Fruit fly (Drosophila melanogaster) whole organism, embryonic: ENCODE results near the gene Mul1.
A peak's percentile ranks its signal among the peaks of the same experiment; 100 is the strongest.

Experiments used
- BEAF-32 ChIP-seq: fragments of 200-800 bp; sonication (Bioruptor generic); optimal IDR thresholded peaks from 3 replicates; lab custom pipeline; 2017; ENCODE audit warnings: missing biosample characterization, missing genetic modification characterization, mild to moderate bottlenecking, moderate library complexity, missing genetic modification reagents
- CG10959 ChIP-seq: fragments of 200-800 bp; sonication (Bioruptor generic); IDR thresholded peaks from 2 replicates; pipeline ENCODE4 v1.3.6; 2022; ENCODE audit warnings: missing biosample characterization, missing genetic modification characterization
- CG11093 ChIP-seq: fragments of 200-800 bp; sonication (Bioruptor generic); IDR thresholded peaks from 3 replicates; pipeline ENCODE4 v1.3.6; 2022; ENCODE audit warnings: missing biosample characterization, missing genetic modification characterization
- CG12219 ChIP-seq: fragments of 200-800 bp; sonication (Bioruptor generic); optimal IDR thresholded peaks from 3 replicates; lab custom pipeline; 2018; ENCODE audit warnings: missing biosample characterization, mild to moderate bottlenecking, missing genetic modification characterization
- CG12299 ChIP-seq: fragments of 200-800 bp; sonication (Bioruptor generic); optimal IDR thresholded peaks from 2 replicates; lab custom pipeline; 2018; ENCODE audit warnings: missing biosample characterization, mild to moderate bottlenecking, missing genetic modification characterization
- CG14441 ChIP-seq: fragments of 200-800 bp; sonication (Bioruptor generic); IDR thresholded peaks from 2 replicates; pipeline ENCODE4 v1.3.6; 2022; ENCODE audit warnings: missing biosample characterization, missing genetic modification characterization
- CG15269 ChIP-seq: fragments of 200-800 bp; sonication (Bioruptor generic); optimal IDR thresholded peaks from 2 replicates; lab custom pipeline; 2018; ENCODE audit warnings: missing biosample characterization, mild to moderate bottlenecking, missing genetic modification characterization, moderate library complexity
- CG15514 ChIP-seq: fragments of 200-800 bp; sonication (Bioruptor generic); optimal IDR thresholded peaks from 3 replicates; lab custom pipeline; 2017; ENCODE audit warnings: missing biosample characterization, missing genetic modification characterization, mild to moderate bottlenecking, moderate library complexity, missing genetic modification reagents
- CG1603 ChIP-seq: fragments of 200-800 bp; sonication (Bioruptor generic); optimal IDR thresholded peaks from 2 replicates; lab custom pipeline; 2019; ENCODE audit warnings: missing biosample characterization, mild to moderate bottlenecking, missing genetic modification characterization, moderate library complexity
- CG16815 ChIP-seq: fragments of 200-800 bp; sonication (Bioruptor generic); optimal IDR thresholded peaks from 3 replicates; lab custom pipeline; 2017; ENCODE audit warnings: missing biosample characterization, mild to moderate bottlenecking, missing genetic modification characterization
- CG18476 ChIP-seq: fragments of 200-800 bp; sonication (Bioruptor generic); optimal IDR thresholded peaks from 2 replicates; lab custom pipeline; 2016; ENCODE audit warnings: missing biosample characterization, mild to moderate bottlenecking, missing genetic modification characterization
- CG2129 ChIP-seq: fragments of 200-800 bp; sonication (Bioruptor generic); IDR thresholded peaks from 2 replicates; pipeline ENCODE4 v1.3.6; 2022; ENCODE audit warnings: missing biosample characterization, missing genetic modification characterization; ENCODE audit not compliant: partially characterized antibody
- CG2712 ChIP-seq: fragments of 200-800 bp; optimal IDR thresholded peaks from 3 replicates; lab custom pipeline; 2019; ENCODE audit warnings: missing biosample characterization, mild to moderate bottlenecking, missing genetic modification characterization, moderate library complexity
- CG34422 ChIP-seq: fragments of 200-800 bp; sonication (Bioruptor generic); IDR thresholded peaks from 3 replicates; pipeline ENCODE4 v1.3.6; 2022; ENCODE audit warnings: missing biosample characterization, missing genetic modification characterization
- CG4707 ChIP-seq: fragments of 200-800 bp; sonication (Bioruptor generic); optimal IDR thresholded peaks from 2 replicates; lab custom pipeline; 2018; ENCODE audit warnings: missing biosample characterization, mild to moderate bottlenecking, missing genetic modification characterization, moderate library complexity
- CG4820 ChIP-seq: fragments of 200-800 bp; sonication (Bioruptor generic); optimal IDR thresholded peaks from 3 replicates; lab custom pipeline; 2016; ENCODE audit warnings: missing biosample characterization, missing genetic modification characterization
- CG6272 ChIP-seq: fragments of 200-800 bp; sonication (Bioruptor generic); IDR thresholded peaks from 2 replicates; pipeline ENCODE4 v1.3.6; 2022; ENCODE audit warnings: missing biosample characterization, missing genetic modification characterization
- CG8290 ChIP-seq, 3 experiments: fragments of 200-800 bp; sonication (Bioruptor generic); optimal IDR thresholded peaks; 2 replicates each; lab custom pipeline; 2016 to 2019; ENCODE audit warnings: missing biosample characterization in 3 of 3, missing genetic modification characterization in 3 of 3, mild to moderate bottlenecking in 2 of 3, moderate library complexity in 1 of 3
- CG8944 ChIP-seq: fragments of 200-800 bp; sonication (Bioruptor generic); optimal IDR thresholded peaks from 3 replicates; lab custom pipeline; 2016; ENCODE audit warnings: missing biosample characterization, missing genetic modification characterization
- CG9437 ChIP-seq: fragments of 200-800 bp; sonication (Bioruptor generic); optimal IDR thresholded peaks from 2 replicates; lab custom pipeline; 2018; ENCODE audit warnings: missing biosample characterization, mild to moderate bottlenecking, missing genetic modification characterization
- D19A ChIP-seq: fragments of 200-800 bp; optimal IDR thresholded peaks from 3 replicates; lab custom pipeline; 2019; ENCODE audit warnings: missing biosample characterization, mild to moderate bottlenecking, missing genetic modification characterization, moderate library complexity
- Doc3 ChIP-seq: fragments of 200-800 bp; sonication (Bioruptor generic); IDR thresholded peaks from 3 replicates; pipeline ENCODE4 v1.3.6; 2022; ENCODE audit warnings: missing biosample characterization, missing genetic modification characterization; ENCODE audit not compliant: partially characterized antibody
- Dref ChIP-seq: fragments of 200-800 bp; sonication (Bioruptor generic); IDR thresholded peaks from 2 replicates; pipeline ENCODE4 v1.3.6; 2022; ENCODE audit warnings: missing biosample characterization, missing genetic modification characterization
- Fer3 ChIP-seq: fragments of 200-800 bp; sonication (Bioruptor generic); optimal IDR thresholded peaks from 2 replicates; lab custom pipeline; 2018; ENCODE audit warnings: missing biosample characterization, mild to moderate bottlenecking, missing genetic modification characterization, moderate library complexity
- Hr78 ChIP-seq, 2 experiments: fragments of 200-800 bp in 1 of 2; fragments of >200 bp in 1 of 2; sonication (Bioruptor generic) in 1 of 2; optimal IDR thresholded peaks; 2 replicates each; lab custom pipeline; 2017 to 2019; ENCODE audit warnings: missing biosample characterization in 2 of 2, missing genetic modification characterization in 2 of 2, mild to moderate bottlenecking in 1 of 2, moderate library complexity in 1 of 2
- NK7.1 ChIP-seq: fragments of 200-800 bp; sonication (Bioruptor generic); optimal IDR thresholded peaks from 3 replicates; lab custom pipeline; 2016; ENCODE audit warnings: missing biosample characterization, missing genetic modification characterization
- Pdp1 ChIP-seq, 2 experiments: fragments of 200-800 bp; sonication (Bioruptor generic); optimal IDR thresholded peaks; 3 replicates each; lab custom pipeline; 2016; ENCODE audit warnings: missing biosample characterization in 2 of 2, missing genetic modification characterization in 2 of 2, mild to moderate bottlenecking in 1 of 2, moderate library complexity in 1 of 2
- Stat92E ChIP-seq, 3 experiments: fragments of >200 bp in 2 of 3; fragments of 200-800 bp in 1 of 3; sonication (Bioruptor generic) in 1 of 3; optimal IDR thresholded peaks; 2 replicates each; lab custom pipeline; 2017 to 2019; ENCODE audit warnings: missing biosample characterization in 3 of 3, missing genetic modification characterization in 3 of 3, mild to moderate bottlenecking in 1 of 3, moderate library complexity in 1 of 3
- Trl ChIP-seq, 3 experiments: fragments of >200 bp in 2 of 3; fragments of 200-800 bp in 1 of 3; sonication (Bioruptor generic) in 1 of 3; optimal IDR thresholded peaks; 2 replicates in 1 of 3; 3 replicates in 2 of 3; lab custom pipeline; 2016 to 2017; ENCODE audit warnings: missing biosample characterization in 1 of 3, missing genetic modification characterization in 1 of 3
- bbx ChIP-seq: fragments of 200-800 bp; sonication (Bioruptor generic); IDR thresholded peaks from 2 replicates; pipeline ENCODE4 v1.3.6; 2022; ENCODE audit warnings: missing biosample characterization, missing genetic modification characterization; ENCODE audit not compliant: partially characterized antibody
- btn ChIP-seq: fragments of 200-800 bp; sonication (Bioruptor generic); optimal IDR thresholded peaks from 2 replicates; lab custom pipeline; 2016; ENCODE audit warnings: missing biosample characterization, missing genetic modification characterization
- en ChIP-seq: fragments of 200-800 bp; sonication (Bioruptor generic); optimal IDR thresholded peaks from 2 replicates; lab custom pipeline; 2016; ENCODE audit warnings: missing biosample characterization, missing genetic modification characterization
- fd3F ChIP-seq: fragments of 200-800 bp; sonication (Bioruptor generic); optimal IDR thresholded peaks from 2 replicates; lab custom pipeline; 2018; ENCODE audit warnings: missing biosample characterization, mild to moderate bottlenecking, missing genetic modification characterization, moderate library complexity
- hb ChIP-seq: fragments of 200-800 bp; sonication (Bioruptor generic); IDR thresholded peaks from 3 replicates; pipeline ENCODE4 v1.3.6; 2022; ENCODE audit warnings: missing biosample characterization, missing genetic modification characterization; ENCODE audit not compliant: partially characterized antibody
- hkb ChIP-seq, 2 experiments: fragments of 200-800 bp in 1 of 2; fragments of >200 bp in 1 of 2; sonication (Bioruptor generic) in 1 of 2; IDR thresholded peaks in 1 of 2; optimal IDR thresholded peaks in 1 of 2; 2 replicates each; pipeline versions ENCODE4 v1.3.6 to Lab custom; 2017 to 2022; ENCODE audit warnings: missing biosample characterization in 1 of 2, missing genetic modification characterization in 1 of 2
- jing ChIP-seq: fragments of 200-800 bp; sonication (Bioruptor generic); optimal IDR thresholded peaks from 2 replicates; lab custom pipeline; 2018; ENCODE audit warnings: missing biosample characterization, mild to moderate bottlenecking, missing genetic modification characterization
- klu ChIP-seq: fragments of 200-800 bp; sonication (Bioruptor generic); IDR thresholded peaks from 2 replicates; pipeline ENCODE4 v1.3.6; 2022; ENCODE audit warnings: missing biosample characterization, missing genetic modification characterization
- lbe ChIP-seq: fragments of 200-800 bp; sonication (Bioruptor generic); optimal IDR thresholded peaks from 2 replicates; lab custom pipeline; 2016; ENCODE audit warnings: missing biosample characterization, mild to moderate bottlenecking, missing genetic modification characterization
- otp ChIP-seq: fragments of 200-800 bp; sonication (Bioruptor generic); IDR thresholded peaks from 3 replicates; pipeline ENCODE4, ENCODE4 v1.3.6; 2022; ENCODE audit warnings: missing biosample characterization, missing genetic modification characterization
- pan ChIP-seq, 4 experiments: fragments of >200 bp in 3 of 4; fragments of 200-800 bp in 1 of 4; sonication (Bioruptor generic) in 1 of 4; optimal IDR thresholded peaks in 3 of 4; IDR thresholded peaks in 1 of 4; 2 replicates each; pipeline versions ENCODE4 v1.3.6 to Lab custom; 2017 to 2022; ENCODE audit warnings: missing biosample characterization in 2 of 4, missing genetic modification characterization in 2 of 4, mixed read lengths in 1 of 4
- pita ChIP-seq: fragments of 200-800 bp; sonication (Bioruptor generic); optimal IDR thresholded peaks from 2 replicates; lab custom pipeline; 2017; ENCODE audit warnings: missing biosample characterization, mild to moderate bottlenecking, missing genetic modification characterization
- shn ChIP-seq: fragments of 200-800 bp; sonication (Bioruptor generic); optimal IDR thresholded peaks from 3 replicates; lab custom pipeline; 2016; ENCODE audit warnings: missing biosample characterization, missing genetic modification characterization
- sima ChIP-seq: fragments of 200-800 bp; sonication (Bioruptor generic); optimal IDR thresholded peaks from 2 replicates; lab custom pipeline; 2016; ENCODE audit warnings: missing biosample characterization, missing genetic modification characterization
- sisA ChIP-seq: fragments of 200-800 bp; sonication (Bioruptor generic); IDR thresholded peaks from 2 replicates; pipeline ENCODE4 v1.3.6; 2022; ENCODE audit warnings: missing biosample characterization, missing genetic modification characterization
- slp2 ChIP-seq: fragments of 200-800 bp; sonication (Bioruptor generic); optimal IDR thresholded peaks from 2 replicates; lab custom pipeline; 2016; ENCODE audit warnings: missing biosample characterization, missing genetic modification characterization
- zfh1 ChIP-seq: fragments of 200-800 bp; sonication (Bioruptor generic); IDR thresholded peaks from 3 replicates; pipeline ENCODE4 v1.3.6; 2022; ENCODE audit warnings: missing biosample characterization, missing genetic modification characterization

Gene Mul1

dm6 chr3L:4040247-4040925, 19.1 kb downstream of the Mul1 start, which contains the start of the genes CG11593 and Rcd5 (continued):
- TF ChIP-seq BEAF-32: peak; percentile 44
- TF ChIP-seq btn (GFP tag; lab: Kevin White, UChicago): no peak
- no peak for TF ChIP-seq CG18476
- peak; percentile 63 for TF ChIP-seq fd3F (GFP tag; lab: Kevin White, UChicago)
- no peak for TF ChIP-seq pita (GFP tag; lab: Kevin White, UChicago)
- TF ChIP-seq hkb (optimal IDR thresholded peaks at IDR 0.05; lab: Kevin White, UChicago): peak; percentile 88
- TF ChIP-seq hkb (GFP tag; IDR thresholded peaks at IDR 0.05; lab: Robert Waterston, UW): peak; percentile 47
- TF ChIP-seq bbx (GFP tag; lab: Robert Waterston, UW): no peak
- TF ChIP-seq Dref (GFP tag; lab: Robert Waterston, UW): 0 out of 2 replicates have a peak, but pooled peaks have one; percentile 31
- peak; percentile 88 for TF ChIP-seq sisA (GFP tag; lab: Robert Waterston, UW)
- TF ChIP-seq sima (GFP tag; lab: Kevin White, UChicago): no peak
- no peak for TF ChIP-seq jing
- TF ChIP-seq CG10959 (GFP tag; lab: Robert Waterston, UW): no peak
- TF ChIP-seq Fer3 (tag; lab: Kevin White, UChicago): no peak
- no peak for TF ChIP-seq CG4707 (GFP tag; lab: Kevin White, UChicago)
- TF ChIP-seq CG16815 (GFP tag; lab: Kevin White, UChicago): peak; percentile 48
- no peak for TF ChIP-seq D19A (tag; lab: Kevin White, UChicago)
- TF ChIP-seq slp2: peak; percentile 9
- TF ChIP-seq zfh1 (GFP tag; lab: Robert Waterston, UW): peak; percentile 82; the same call in 2 of the 3 replicates
- no peak for TF ChIP-seq en (GFP tag; lab: Kevin White, UChicago)
- TF ChIP-seq Stat92E (GFP tag; optimal IDR thresholded peaks at IDR 0.05; lab: Kevin White, UChicago): no peak
- no peak for TF ChIP-seq pan (optimal IDR thresholded peaks at IDR 0.05; lab: Kevin White, UChicago)
- peak in 1 of 2 experiments; percentile 81 for TF ChIP-seq pan (GFP tag; optimal IDR thresholded peaks at IDR 0.05 in 1 of 2, IDR thresholded peaks at IDR 0.05 in 1 of 2)
- no peak for TF ChIP-seq CG2129
- no peak for TF ChIP-seq Hr78 (GFP tag; optimal IDR thresholded peaks at IDR 0.05; lab: Kevin White, UChicago)
- TF ChIP-seq CG15514 (GFP tag; lab: Kevin White, UChicago): peak; percentile 70
- peak; percentile 59 for TF ChIP-seq CG8290 (GFP tag; optimal IDR thresholded peaks at IDR 0.05; lab: Kevin White, UChicago)
- TF ChIP-seq CG8290 (tag; optimal IDR thresholded peaks at IDR 0.05; lab: Kevin White, UChicago): no peak
- no peak for TF ChIP-seq CG12219
- TF ChIP-seq CG8944 (GFP tag; lab: Kevin White, UChicago): peak; percentile 6
- peak; percentile 91 for TF ChIP-seq CG34422 (GFP tag; lab: Robert Waterston, UW)
- TF ChIP-seq Trl (optimal IDR thresholded peaks at IDR 0.05; lab: Kevin White, UChicago): no peak
- TF ChIP-seq Trl (GFP tag; optimal IDR thresholded peaks at IDR 0.05; lab: Kevin White, UChicago): peak; percentile 22
- TF ChIP-seq NK7.1 (GFP tag; lab: Kevin White, UChicago): no peak
- TF ChIP-seq CG2712: no peak
- peak; percentile 36 to 50 for TF ChIP-seq Pdp1 (GFP tag; optimal IDR thresholded peaks at IDR 0.05; lab: Kevin White, UChicago)
- no peak for TF ChIP-seq Doc3 (GFP tag; lab: Robert Waterston, UW)
- no peak for TF ChIP-seq CG15269
- TF ChIP-seq CG11093 (GFP tag; lab: Robert Waterston, UW): peak; percentile 78; the same call in 2 of the 3 replicates
- peak; percentile 54; the same call in 1 of the 2 replicates for TF ChIP-seq klu
- TF ChIP-seq CG6272 (GFP tag; lab: Robert Waterston, UW): peak; percentile 90
- no peak for TF ChIP-seq hb
- TF ChIP-seq CG1603: no peak
- no peak for TF ChIP-seq lbe (GFP tag; lab: Kevin White, UChicago)
- no peak for TF ChIP-seq CG12299 (tag; lab: Kevin White, UChicago)
- peak; percentile 85 for TF ChIP-seq CG14441
- TF ChIP-seq otp (GFP tag; lab: Robert Waterston, UW): no peak
- no peak for TF ChIP-seq shn (GFP tag; lab: Kevin White, UChicago)
- TF ChIP-seq CG4820 (GFP tag; lab: Kevin White, UChicago): peak; percentile 55
- peak; percentile 25 for TF ChIP-seq CG9437 (GFP tag; lab: Kevin White, UChicago)
